Worm (Caenorhabditis elegans) whole organism, dauer: ENCODE measurements around the gene copz-1.
"Not testable (repeated sequence)": the region's sequence is repeated elsewhere in the genome, so short reads cannot be mapped to it uniquely, and the experiment has no call there.

ENCODE experiments used
- unc-62 ChIP-seq: sonication (generic microtip); optimal IDR thresholded peaks from 2 replicates; lab custom pipeline; 2017; ENCODE audit warnings: missing biosample characterization, missing genetic modification reagents, missing genetic modification characterization

The copz-1 gene

ce11 chrII:10904379-10904778 is 31.7 kb downstream of the copz-1 start, which contains the start of gene sra-12:
sra-12 (minus strand) TSS chrII:10904479.
- TF ChIP-seq unc-62 (GFP tag; lab: Kevin White, UChicago): not testable (repeated sequence)

- no peak for TF ChIP-seq unc-62 (GFP tag; lab: Kevin White, UChicago)
These were observed 37.5 kb downstream of the copz-1 start, which contains the start of gene sra-11 for ce11 chrII:10910219-10910618. sra-11 (minus strand) TSS chrII:10910319.

- TF ChIP-seq unc-62 (GFP tag; lab: Kevin White, UChicago): no peak
These were observed 40.3 kb downstream of the copz-1 start for ce11 chrII:10912995-10913394.

- no peak for TF ChIP-seq unc-62 (GFP tag; lab: Kevin White, UChicago)
These were observed 41.7 kb downstream of the copz-1 start, which contains the start of gene F44F4.15 for ce11 chrII:10914366-10914765. F44F4.15 (plus strand) TSS chrII:10914666.

ce11 chrII:10915732-10916131 is 43.1 kb downstream of the copz-1 start, which contains the start of gene F44F4.9:
F44F4.9 (minus strand) TSS chrII:10915832.
- TF ChIP-seq unc-62 (GFP tag; lab: Kevin White, UChicago): no peak

- no peak for TF ChIP-seq unc-62 (GFP tag; lab: Kevin White, UChicago)
These were observed 44.5 kb downstream of the copz-1 start, which contains the start of gene F44F4.10 for ce11 chrII:10917174-10917573. F44F4.10 (minus strand) TSS chrII:10917274.

- no peak for TF ChIP-seq unc-62 (GFP tag; lab: Kevin White, UChicago)
These were observed 45.6 kb downstream of the copz-1 start, which contains the start of gene tba-4 for ce11 chrII:10918293-10918756. tba-4 (plus strand) TSS chrII:10918706.

ce11 chrII:10922874-10923273 is 50.2 kb downstream of the copz-1 start, which contains the start of gene Y19D2B.1:
Y19D2B.1 (minus strand) TSS chrII:10922974.
- TF ChIP-seq unc-62 (GFP tag; lab: Kevin White, UChicago): not testable (repeated sequence)
